Fruit fly (Drosophila melanogaster) whole organism, pupa: ENCODE measurements around the gene CG10730.

Experiments
- CG4496 ChIP-seq: fragments of 200-800 bp; sonication (Bioruptor generic); IDR thresholded peaks from 3 replicates; pipeline ENCODE4 v1.3.6; 2022; ENCODE audit warnings: missing biosample characterization, missing genetic modification characterization
- CG8301 ChIP-seq: fragments of 200-800 bp; sonication (Bioruptor generic); optimal IDR thresholded peaks from 2 replicates; lab custom pipeline; 2018; ENCODE audit warnings: missing biosample characterization, mild to moderate bottlenecking, missing genetic modification characterization
- EcR ChIP-seq: fragments of 200-800 bp; sonication (Bioruptor generic); optimal IDR thresholded peaks from 3 replicates; lab custom pipeline; 2019; ENCODE audit warnings: missing biosample characterization, missing genetic modification characterization, mild to moderate bottlenecking, moderate library complexity, missing genetic modification reagents

DNA sequence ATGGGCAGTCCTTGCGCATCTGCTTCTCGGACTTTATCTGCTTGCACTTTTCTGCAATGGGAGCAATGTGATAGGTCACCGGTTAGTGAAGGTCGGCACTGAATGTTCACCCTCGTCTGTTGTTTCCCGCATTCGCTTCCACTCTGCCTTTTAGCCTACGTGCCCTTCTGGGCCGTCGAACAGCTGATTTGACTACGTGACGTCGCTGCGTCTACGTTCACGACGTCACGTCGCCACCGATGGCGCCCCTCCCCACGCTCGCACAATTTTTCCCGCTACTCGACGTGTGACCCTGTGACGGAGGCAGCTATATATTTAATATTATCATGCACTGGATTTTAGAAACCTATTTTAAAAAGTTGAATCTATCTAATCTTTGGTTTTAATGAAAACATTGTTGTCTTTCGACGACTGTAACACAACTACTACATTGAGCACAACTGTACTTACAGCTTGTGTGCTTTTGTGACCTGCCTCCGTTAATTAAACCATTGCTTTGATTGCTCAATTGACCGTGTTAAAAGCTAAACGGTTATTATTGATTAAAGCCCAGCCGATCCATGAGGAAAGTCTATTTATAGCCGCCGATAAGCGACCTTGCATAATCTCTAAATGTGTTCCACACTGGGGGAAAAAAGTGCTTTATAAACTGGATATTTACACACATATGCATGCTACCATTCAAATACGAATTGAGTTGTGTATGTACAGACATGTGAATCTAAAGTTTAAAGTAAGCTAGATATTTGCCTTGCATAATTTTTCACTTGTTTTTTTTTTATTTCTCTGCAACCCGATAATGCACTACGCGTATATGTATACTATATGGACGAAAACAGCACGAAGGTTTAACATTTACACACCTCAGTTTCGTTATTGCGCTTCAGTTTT is 11.2 kb upstream of the CG10730 start:
- peak; percentile 68 for TF ChIP-seq CG4496 (GFP tag; lab: Robert Waterston, UW)
- peak; percentile 39 for TF ChIP-seq CG8301
- peak; percentile 6 for TF ChIP-seq EcR
